Worm (Caenorhabditis elegans) whole organism, midembryonic: ENCODE measurements around the gene T10F2.5.

Source experiments
- T22C8.4 ChIP-seq: fragments of 200-800 bp; sonication (Bioruptor generic); IDR thresholded peaks from 2 replicates; pipeline ENCODE4 v1.3.6; 2022; ENCODE audit warnings: missing genetic modification characterization, missing compliant biosample characterization
- cog-1 ChIP-seq: sonication (generic microtip); optimal IDR thresholded peaks from 2 replicates; lab custom pipeline; 2016; ENCODE audit warnings: missing genetic modification characterization, missing compliant biosample characterization
- flt-1 ChIP-seq: fragments of 200-800 bp; sonication (Bioruptor generic); IDR thresholded peaks from 2 replicates; pipeline ENCODE4 v1.3.6; 2022; ENCODE audit warnings: missing genetic modification characterization, missing compliant biosample characterization
- klf-2 ChIP-seq: fragments of 200-800 bp; sonication (Bioruptor generic); conservative IDR thresholded peaks from 2 replicates; pipeline ENCODE4 v1.3.6; 2022; ENCODE audit warnings: missing genetic modification reagents, missing genetic modification characterization, missing compliant biosample characterization
- med-1 ChIP-seq: sonication (generic microtip); optimal IDR thresholded peaks from 2 replicates; lab custom pipeline; 2017; ENCODE audit warnings: missing genetic modification characterization, mild to moderate bottlenecking, missing compliant biosample characterization, antibody characterized with exemption, missing genetic modification reagents; ENCODE audit not compliant: insufficient read depth
- ref-1 ChIP-seq: fragments of 200-800 bp; sonication (Bioruptor generic); conservative IDR thresholded peaks from 2 replicates; pipeline ENCODE4 v1.3.6; 2022; ENCODE audit warnings: missing genetic modification reagents, missing genetic modification characterization, missing compliant biosample characterization
- tab-1 ChIP-seq: fragments of 200-800 bp; sonication (Bioruptor generic); IDR thresholded peaks from 2 replicates; pipeline ENCODE4 v1.3.6; 2022; ENCODE audit warnings: missing genetic modification characterization, missing compliant biosample characterization
- ztf-23 ChIP-seq: fragments of 200-800 bp; sonication (Bioruptor generic); IDR thresholded peaks from 2 replicates; pipeline ENCODE4 v1.3.6; 2022; ENCODE audit warnings: missing genetic modification reagents, missing genetic modification characterization, missing compliant biosample characterization
- ztf-29 ChIP-seq: fragments of 200-800 bp; sonication (Bioruptor generic); IDR thresholded peaks from 2 replicates; pipeline ENCODE4 v1.3.6; 2022; ENCODE audit warnings: missing genetic modification reagents, missing genetic modification characterization, missing compliant biosample characterization

T10F2.5 gene

ce11 chrIII:5141935-5142334 is 17.5 kb downstream of the T10F2.5 start:
- TF ChIP-seq flt-1 (GFP tag; lab: Robert Waterston, UW) (no peak), ref-1 (GFP tag; lab: Robert Waterston, UW) (no peak)

ce11 chrIII:5140559-5140958 is 18.8 kb downstream of the T10F2.5 start:
- TF ChIP-seq med-1 (GFP tag; lab: Kevin White, UChicago), result no peak
- no peak for TF ChIP-seq tab-1
- TF ChIP-seq klf-2 (GFP tag; lab: Robert Waterston, UW), result no peak
- TF ChIP-seq ztf-23, result no peak
- no peak for TF ChIP-seq ztf-29
- TF ChIP-seq ref-1 (GFP tag; lab: Robert Waterston, UW), result no peak
- TF ChIP-seq T22C8.4 (GFP tag; lab: Robert Waterston, UW), result 0 out of 2 replicates have a peak, but pooled peaks have one; percentile 21

ce11 chrIII:5139768-5140167 is 19.6 kb downstream of the T10F2.5 start:
- 0 out of 2 replicates have a peak, but pooled peaks have one; percentile 17 for TF ChIP-seq ref-1 (GFP tag; lab: Robert Waterston, UW)
- no peak for TF ChIP-seq tab-1

ce11 chrIII:5138940-5139533 is 20.4 kb downstream of the T10F2.5 start:
- TF ChIP-seq flt-1 (GFP tag; lab: Robert Waterston, UW) (no peak), ztf-23 (no peak)

ce11 chrIII:5137685-5138084 is 21.7 kb downstream of the T10F2.5 start:
- no peak for TF ChIP-seq cog-1 (tag; lab: Kevin White, UChicago)
- no peak for TF ChIP-seq ztf-23

- TF ChIP-seq tab-1 (no peak), med-1 (GFP tag; lab: Kevin White, UChicago) (no peak), cog-1 (tag; lab: Kevin White, UChicago) (no peak), ztf-29 (no peak), ref-1 (GFP tag; lab: Robert Waterston, UW) (no peak)
Measured at ce11 chrIII:5137099-5137498, 22.3 kb downstream of the T10F2.5 start.

ce11 chrIII:5136033-5136597 is 23.3 kb downstream of the T10F2.5 start, which contains the start of gene tbx-2:
tbx-2 (minus strand) TSS chrIII:5136296.
- TF ChIP-seq flt-1 (GFP tag; lab: Robert Waterston, UW) (no peak), T22C8.4 (GFP tag; lab: Robert Waterston, UW) (no peak), tab-1 (no peak), med-1 (GFP tag; lab: Kevin White, UChicago) (no peak), ztf-29 (no peak), ztf-23 (no peak), cog-1 (tag; lab: Kevin White, UChicago) (no peak), ref-1 (GFP tag; lab: Robert Waterston, UW) (no peak), klf-2 (GFP tag; lab: Robert Waterston, UW) (no peak)

ce11 chrIII:5134506-5134905 is 24.9 kb downstream of the T10F2.5 start:
- no peak for TF ChIP-seq klf-2 (GFP tag; lab: Robert Waterston, UW)
- no peak for TF ChIP-seq ztf-23
- no peak for TF ChIP-seq ref-1 (GFP tag; lab: Robert Waterston, UW)
- TF ChIP-seq flt-1 (GFP tag; lab: Robert Waterston, UW), result no peak
- no peak for TF ChIP-seq cog-1 (tag; lab: Kevin White, UChicago)
- no peak for TF ChIP-seq tab-1
- no peak for TF ChIP-seq ztf-29
- no peak for TF ChIP-seq T22C8.4 (GFP tag; lab: Robert Waterston, UW)
- TF ChIP-seq med-1 (GFP tag; lab: Kevin White, UChicago), result no peak

- TF ChIP-seq med-1 (GFP tag; lab: Kevin White, UChicago) (no peak), flt-1 (GFP tag; lab: Robert Waterston, UW) (no peak), T22C8.4 (GFP tag; lab: Robert Waterston, UW) (no peak), ztf-29 (no peak), ztf-23 (no peak), ref-1 (GFP tag; lab: Robert Waterston, UW) (no peak), tab-1 (no peak), cog-1 (tag; lab: Kevin White, UChicago) (no peak), klf-2 (GFP tag; lab: Robert Waterston, UW) (no peak)
Measured at ce11 chrIII:5130654-5131053, 28.8 kb downstream of the T10F2.5 start.

- TF ChIP-seq ztf-29 (no peak), tab-1 (no peak), ztf-23 (no peak), ref-1 (GFP tag; lab: Robert Waterston, UW) (no peak), flt-1 (GFP tag; lab: Robert Waterston, UW) (no peak), T22C8.4 (GFP tag; lab: Robert Waterston, UW) (no peak), med-1 (GFP tag; lab: Kevin White, UChicago) (no peak)
Measured at ce11 chrIII:5129261-5129660, 30.1 kb downstream of the T10F2.5 start.

- TF ChIP-seq klf-2 (GFP tag; lab: Robert Waterston, UW) (no peak), flt-1 (GFP tag; lab: Robert Waterston, UW) (no peak), T22C8.4 (GFP tag; lab: Robert Waterston, UW) (no peak), cog-1 (tag; lab: Kevin White, UChicago) (no peak), ref-1 (GFP tag; lab: Robert Waterston, UW) (no peak)
Measured at ce11 chrIII:5126988-5127387, 32.4 kb downstream of the T10F2.5 start.
